Worm (Caenorhabditis elegans): ENCODE results near the gene tps-2.

Gene tps-2

ce11 chrII:14569322-14569721 lies 31.4 kb upstream of the tps-2 start:
- TF ChIP-seq nhr-11 (tag; optimal IDR thresholded peaks at IDR 0.05) (no peak), zag-1 (tag; optimal IDR thresholded peaks at IDR 0.05) (no peak), lsy-2 (tag; optimal IDR thresholded peaks at IDR 0.05) (peak in 1 of 2 experiments; percentile 34), elt-3 (tag; optimal IDR thresholded peaks at IDR 0.05) (no peak), unc-39 (tag; optimal IDR thresholded peaks at IDR 0.05) (no peak), aly-2 (tag; optimal IDR thresholded peaks at IDR 0.05) (no peak), crh-2 (tag; optimal IDR thresholded peaks at IDR 0.05) (no peak), lin-11 (tag; optimal IDR thresholded peaks at IDR 0.05) (no peak), sma-9 (GFP tag; optimal IDR thresholded peaks at IDR 0.05) (peak; percentile 5), sma-9 (tag; optimal IDR thresholded peaks at IDR 0.05) (no peak), fos-1 (tag; optimal IDR thresholded peaks at IDR 0.05) (no peak), F13H6.1 (tag; optimal IDR thresholded peaks at IDR 0.05) (peak; percentile 28), unc-55 (GFP tag; optimal IDR thresholded peaks at IDR 0.05) (peak; percentile 19)

ce11 chrII:14570541-14571160 lies 30.1 kb upstream of the tps-2 start:
- TF ChIP-seq fos-1 (tag; optimal IDR thresholded peaks at IDR 0.05) (no peak), nhr-129 (tag; optimal IDR thresholded peaks at IDR 0.05) (peak; percentile 42), gmeb-1 (tag; optimal IDR thresholded peaks at IDR 0.05) (no peak), F13H6.1 (tag; optimal IDR thresholded peaks at IDR 0.05) (peak; percentile 54)

- no peak for TF ChIP-seq sem-4 (tag; optimal IDR thresholded peaks at IDR 0.05)
These were observed 27.4 kb upstream of the tps-2 start, which contains the start of gene madf-5 for ce11 chrII:14573315-14573714. madf-5 (plus strand) TSS chrII:14573615.

- no peak for TF ChIP-seq mab-5 (tag; optimal IDR thresholded peaks at IDR 0.05)
- no peak for TF ChIP-seq sem-4 (tag; optimal IDR thresholded peaks at IDR 0.05)
- TF ChIP-seq nhr-12 (tag; optimal IDR thresholded peaks at IDR 0.05) = no peak
- TF ChIP-seq peb-1 (tag; optimal IDR thresholded peaks at IDR 0.05) = no peak
- TF ChIP-seq ztf-1 (GFP tag; conservative IDR thresholded peaks at IDR 0.05) = no peak
- no peak for TF ChIP-seq egl-27 (tag; optimal IDR thresholded peaks at IDR 0.05)
- no peak for TF ChIP-seq fos-1 (tag; optimal IDR thresholded peaks at IDR 0.05)
- no peak for TF ChIP-seq nhr-23 (tag; optimal IDR thresholded peaks at IDR 0.05)
- no peak for TF ChIP-seq skn-1 (tag; optimal IDR thresholded peaks at IDR 0.05)
- TF ChIP-seq unc-55 (GFP tag; optimal IDR thresholded peaks at IDR 0.05) = no peak
- TF ChIP-seq nhr-129 (tag; optimal IDR thresholded peaks at IDR 0.05) = no peak
- no peak for TF ChIP-seq lsy-2 (tag; optimal IDR thresholded peaks at IDR 0.05)
- no peak for TF ChIP-seq nhr-237 (tag; optimal IDR thresholded peaks at IDR 0.05)
- no peak for TF ChIP-seq ZK546.5 (tag; optimal IDR thresholded peaks at IDR 0.05)
- no peak for TF ChIP-seq sma-3 (GFP tag; optimal IDR thresholded peaks at IDR 0.05)
- no peak for TF ChIP-seq R02D3.7 (tag; optimal IDR thresholded peaks at IDR 0.05)
- no peak for TF ChIP-seq sma-9 (GFP tag; optimal IDR thresholded peaks at IDR 0.05)
- TF ChIP-seq sma-9 (tag; optimal IDR thresholded peaks at IDR 0.05) = no peak
- no peak for TF ChIP-seq nhr-10 (tag; optimal IDR thresholded peaks at IDR 0.05)
These were observed 25.9 kb upstream of the tps-2 start for ce11 chrII:14574790-14575189.

ce11 chrII:14576429-14576828 lies 24.3 kb upstream of the tps-2 start, which contains the start of gene C01G12.13:
C01G12.13 (plus strand) TSS chrII:14576729.
- TF ChIP-seq ztf-4 (tag; optimal IDR thresholded peaks at IDR 0.05) (no peak), C34F6.9 (tag; optimal IDR thresholded peaks at IDR 0.05) (no peak), aly-2 (tag; optimal IDR thresholded peaks at IDR 0.05) (no peak), elt-1 (tag; optimal IDR thresholded peaks at IDR 0.05) (no peak)

- TF ChIP-seq nhr-237 (tag; optimal IDR thresholded peaks at IDR 0.05) (no peak), fos-1 (tag; optimal IDR thresholded peaks at IDR 0.05) (no peak), sem-4 (tag; optimal IDR thresholded peaks at IDR 0.05) (no peak), mdl-1 (tag; optimal IDR thresholded peaks at IDR 0.05) (no peak), nhr-10 (tag; optimal IDR thresholded peaks at IDR 0.05) (no peak), ceh-82 (tag; optimal IDR thresholded peaks at IDR 0.05) (no peak), crh-2 (tag; optimal IDR thresholded peaks at IDR 0.05) (no peak), lin-11 (tag; optimal IDR thresholded peaks at IDR 0.05) (no peak), ama-1 (optimal IDR thresholded peaks at IDR 0.05) (no peak)
These were observed 22.7 kb upstream of the tps-2 start, which contains the start of gene nspb-7 for ce11 chrII:14578013-14578412. nspb-7 (plus strand) TSS chrII:14578313.
